Worm (Caenorhabditis elegans): Measurements from ENCODE around the gene siah-1.

Gene siah-1

ce11 chrIV:3725845-3726244 is 18.0 kb upstream of the siah-1 start, which contains the start of gene smgl-2 (continued):
- peak in 1 of 2 experiments; percentile 52 for TF ChIP-seq ztf-11 (tag; optimal IDR thresholded peaks at IDR 0.05)
- TF ChIP-seq elt-3 (tag; optimal IDR thresholded peaks at IDR 0.05), result peak in 2 of 6 experiments; percentile 46 to 53
- no peak for TF ChIP-seq ets-5 (GFP tag; IDR thresholded peaks at IDR 0.05)
- peak; percentile 86 for TF ChIP-seq C16A3.4 (tag; optimal IDR thresholded peaks at IDR 0.05)
- TF ChIP-seq aly-2 (tag; optimal IDR thresholded peaks at IDR 0.05), result peak; percentile 62
- TF ChIP-seq nhr-76 (tag; optimal IDR thresholded peaks at IDR 0.05), result no peak
- no peak for TF ChIP-seq sptf-1 (tag; optimal IDR thresholded peaks at IDR 0.05)
- TF ChIP-seq efl-3 (GFP tag; optimal IDR thresholded peaks at IDR 0.05), result no peak
- TF ChIP-seq nhr-12 (tag; optimal IDR thresholded peaks at IDR 0.05), result no peak
- no peak for TF ChIP-seq ceh-63 (GFP tag; optimal IDR thresholded peaks at IDR 0.05)
- peak; percentile 77 for TF ChIP-seq unc-86 (tag; optimal IDR thresholded peaks at IDR 0.05)
- TF ChIP-seq nhr-237 (tag; optimal IDR thresholded peaks at IDR 0.05), result no peak
- peak; percentile 70 for TF ChIP-seq nhr-85 (tag)
- TF ChIP-seq grh-1 (GFP tag; IDR thresholded peaks at IDR 0.05), result peak; percentile 64
- TF ChIP-seq mef-2 (tag; optimal IDR thresholded peaks at IDR 0.05), result peak; percentile 32
- TF ChIP-seq tlp-1 (tag; optimal IDR thresholded peaks at IDR 0.05), result no peak
- TF ChIP-seq swsn-7 (tag; optimal IDR thresholded peaks at IDR 0.05), result peak; percentile 82
- peak; percentile 39 for TF ChIP-seq pag-3 (tag; optimal IDR thresholded peaks at IDR 0.05; ENCODE audit: borderline replicate concordance, insufficient read depth)
- TF ChIP-seq nhr-19 (GFP tag; conservative IDR thresholded peaks at IDR 0.05), result peak; percentile 71
- peak; percentile 86 for TF ChIP-seq nhr-71 (tag; optimal IDR thresholded peaks at IDR 0.05)
- TF ChIP-seq C34B4.2 (tag; optimal IDR thresholded peaks at IDR 0.05), result no peak
- TF ChIP-seq vab-15 (tag; optimal IDR thresholded peaks at IDR 0.05), result no peak
- TF ChIP-seq lin-14 (GFP tag; optimal IDR thresholded peaks at IDR 0.05), result no peak
- TF ChIP-seq lir-3 (tag; optimal IDR thresholded peaks at IDR 0.05; ENCODE audit: poor library complexity), result no peak
- peak; percentile 82 to 89 (median 86) for TF ChIP-seq dpl-1 (GFP tag; optimal IDR thresholded peaks at IDR 0.05)
- TF ChIP-seq mdl-1 (tag; optimal IDR thresholded peaks at IDR 0.05), result peak in 1 of 2 experiments; percentile 64
- no peak for TF ChIP-seq hlh-4 (tag; optimal IDR thresholded peaks at IDR 0.05)
- peak; percentile 50 for TF ChIP-seq pax-3 (tag; optimal IDR thresholded peaks at IDR 0.05)
- TF ChIP-seq fkh-8 (tag; optimal IDR thresholded peaks at IDR 0.05), result peak; percentile 66
- TF ChIP-seq hlh-17 (GFP tag; optimal IDR thresholded peaks at IDR 0.05; ENCODE audit: borderline replicate concordance), result no peak
- TF ChIP-seq ceh-88 (GFP tag; IDR thresholded peaks at IDR 0.05), result peak; percentile 52; the same call in 1 of the 2 replicates
- peak; percentile 47 for TF ChIP-seq skn-1 (tag; optimal IDR thresholded peaks at IDR 0.05)
- TF ChIP-seq mab-9 (GFP tag; IDR thresholded peaks at IDR 0.05), result no peak
- peak; percentile 48 for TF ChIP-seq unc-130 (tag; optimal IDR thresholded peaks at IDR 0.05)
- TF ChIP-seq unc-98 (GFP tag; IDR thresholded peaks at IDR 0.05), result no peak
- no peak for TF ChIP-seq nhr-28 (tag; optimal IDR thresholded peaks at IDR 0.05)
- TF ChIP-seq hpl-2 (GFP tag; optimal IDR thresholded peaks at IDR 0.05), result peak; percentile 13
- TF ChIP-seq ceh-82 (tag; optimal IDR thresholded peaks at IDR 0.05), result peak; percentile 51 to 82 (median 77)
- no peak for TF ChIP-seq nhr-84 (tag; optimal IDR thresholded peaks at IDR 0.05)
- peak; percentile 63 for TF ChIP-seq snpc-4 (tag; optimal IDR thresholded peaks at IDR 0.05)
- no peak for TF ChIP-seq unc-30 (tag; optimal IDR thresholded peaks at IDR 0.05)
- TF ChIP-seq isw-1 (GFP tag; IDR thresholded peaks at IDR 0.05), result peak; percentile 73
- no peak for TF ChIP-seq ceh-90 (tag; optimal IDR thresholded peaks at IDR 0.05)
- TF ChIP-seq ztf-4 (tag; optimal IDR thresholded peaks at IDR 0.05), result no peak
- TF ChIP-seq snu-23 (GFP tag; optimal IDR thresholded peaks at IDR 0.05), result peak; percentile 90
- no peak for TF ChIP-seq nhr-11 (tag; optimal IDR thresholded peaks at IDR 0.05)
- no peak for TF ChIP-seq Y116A8C.19 (tag; optimal IDR thresholded peaks at IDR 0.05; ENCODE audit: borderline replicate concordance)
- peak; percentile 97 for TF ChIP-seq mep-1 (tag; optimal IDR thresholded peaks at IDR 0.05)
- TF ChIP-seq lsy-2 (tag; optimal IDR thresholded peaks at IDR 0.05), result peak; percentile 86 to 88
- no peak for TF ChIP-seq alr-1 (tag; optimal IDR thresholded peaks at IDR 0.05; ENCODE audit: borderline replicate concordance)
- TF ChIP-seq blmp-1 (tag; optimal IDR thresholded peaks at IDR 0.05), result peak; percentile 62
- TF ChIP-seq ama-1 (optimal IDR thresholded peaks at IDR 0.05), result no peak
- peak; percentile 82 for TF ChIP-seq tbx-2 (tag; optimal IDR thresholded peaks at IDR 0.05)
- TF ChIP-seq C04F5.9 (tag; optimal IDR thresholded peaks at IDR 0.05), result peak; percentile 22
